Fruit fly (Drosophila melanogaster) Kc167 (cell line): ENCODE results near the gene Gmppb.

Source experiments
- Sin3A ChIP-seq: fragments of >200 bp; optimal IDR thresholded peaks from 2 replicates; lab custom pipeline; 2018; ENCODE audit warnings: missing external identifiers
- h ChIP-seq: fragments of >200 bp; optimal IDR thresholded peaks from 3 replicates; lab custom pipeline; 2018; ENCODE audit warnings: missing external identifiers
- insv ChIP-seq: fragments of >200 bp; optimal IDR thresholded peaks from 3 replicates; lab custom pipeline; 2018; ENCODE audit warnings: missing external identifiers
- psq ChIP-seq: fragments of >200 bp; optimal IDR thresholded peaks from 2 replicates; lab custom pipeline; 2017; ENCODE audit warnings: missing external identifiers

dm6 chr3R:4846194-4846593 is 35.0 kb downstream of the Gmppb start:
- no peak for TF ChIP-seq Sin3A
- no peak for TF ChIP-seq psq (lab: Kevin White, UChicago)
- no peak for TF ChIP-seq h
- no peak for TF ChIP-seq insv (lab: Kevin White, UChicago)
